Fruit fly (Drosophila melanogaster): ENCODE data around the gene CG12069.

- TF ChIP-seq CG34406 (GFP tag; optimal IDR thresholded peaks at IDR 0.05) (no peak), salr (GFP tag; optimal IDR thresholded peaks at IDR 0.05) (no peak), Sox102F (GFP tag; optimal IDR thresholded peaks at IDR 0.05) (no peak), spab (GFP tag; optimal IDR thresholded peaks at IDR 0.05) (no peak), eg (GFP tag; IDR thresholded peaks at IDR 0.05) (no peak), Blimp-1 (GFP tag; optimal IDR thresholded peaks at IDR 0.05) (no peak), esn (GFP tag; optimal IDR thresholded peaks at IDR 0.05) (no peak), Smox (GFP tag; optimal IDR thresholded peaks at IDR 0.05) (no peak), OdsH (GFP tag; optimal IDR thresholded peaks at IDR 0.05) (no peak), cyc (GFP tag; optimal IDR thresholded peaks at IDR 0.05) (no peak), fd59A (GFP tag; optimal IDR thresholded peaks at IDR 0.05) (no peak), CG10631 (GFP tag; optimal IDR thresholded peaks at IDR 0.05) (no peak), CG6792 (GFP tag; optimal IDR thresholded peaks at IDR 0.05) (no peak), svp (GFP tag) (no peak)
These were observed at the start of gene CG12069 for dm6 chr3R:30695398-30695797.
